Fruit fly (Drosophila melanogaster) whole organism, embryonic: ENCODE measurements around the gene CG18132.

Source experiments
- Blimp-1 ChIP-seq: fragments of 200-800 bp; sonication (Bioruptor generic); optimal IDR thresholded peaks from 3 replicates; lab custom pipeline; 2018; ENCODE audit warnings: missing biosample characterization, missing genetic modification characterization, mild to moderate bottlenecking, moderate library complexity, missing genetic modification reagents
- CG12299 ChIP-seq: fragments of 200-800 bp; sonication (Bioruptor generic); optimal IDR thresholded peaks from 2 replicates; lab custom pipeline; 2018; ENCODE audit warnings: missing biosample characterization, mild to moderate bottlenecking, missing genetic modification characterization
- CG12744 ChIP-seq: fragments of 200-800 bp; sonication (Bioruptor generic); optimal IDR thresholded peaks from 2 replicates; lab custom pipeline; 2016; ENCODE audit warnings: missing biosample characterization, missing genetic modification characterization
- CG12769 ChIP-seq: fragments of 200-800 bp; sonication (Bioruptor generic); optimal IDR thresholded peaks from 2 replicates; lab custom pipeline; 2019; ENCODE audit warnings: missing biosample characterization, mild to moderate bottlenecking, missing genetic modification characterization, moderate library complexity
- CG13775 ChIP-seq: fragments of 200-800 bp; sonication (Bioruptor generic); optimal IDR thresholded peaks from 3 replicates; lab custom pipeline; 2017; ENCODE audit warnings: missing biosample characterization, mild to moderate bottlenecking, missing genetic modification characterization
- CG13894 ChIP-seq: fragments of 200-800 bp; sonication (Bioruptor generic); optimal IDR thresholded peaks from 3 replicates; lab custom pipeline; 2018; ENCODE audit warnings: missing biosample characterization, mild to moderate bottlenecking, missing genetic modification characterization, moderate library complexity
- CG1602 ChIP-seq: fragments of 200-800 bp; sonication (Bioruptor generic); optimal IDR thresholded peaks from 3 replicates; lab custom pipeline; 2016; ENCODE audit warnings: missing biosample characterization, missing genetic modification characterization
- CG18262 ChIP-seq: fragments of 200-800 bp; optimal IDR thresholded peaks from 3 replicates; lab custom pipeline; 2019; ENCODE audit warnings: missing biosample characterization, mild to moderate bottlenecking, missing genetic modification characterization, moderate library complexity
- CG1832 ChIP-seq: fragments of 200-800 bp; sonication (Bioruptor generic); optimal IDR thresholded peaks from 2 replicates; lab custom pipeline; 2017; ENCODE audit warnings: missing biosample characterization, mild to moderate bottlenecking, missing genetic modification characterization, inconsistent platforms
- CG2199 ChIP-seq: fragments of 200-800 bp; sonication (Bioruptor generic); IDR thresholded peaks from 3 replicates; pipeline ENCODE4 v1.3.6; 2022; ENCODE audit warnings: missing biosample characterization, missing genetic modification characterization
- CG34376 ChIP-seq: fragments of 200-800 bp; sonication (Bioruptor generic); optimal IDR thresholded peaks from 2 replicates; lab custom pipeline; 2018; ENCODE audit warnings: missing biosample characterization, mild to moderate bottlenecking, missing genetic modification characterization
- CG5245 ChIP-seq: fragments of 200-800 bp; sonication (Bioruptor generic); optimal IDR thresholded peaks from 3 replicates; lab custom pipeline; 2016; ENCODE audit warnings: missing biosample characterization, missing genetic modification characterization
- CG6175 ChIP-seq: fragments of 200-800 bp; sonication (Bioruptor generic); IDR thresholded peaks from 3 replicates; pipeline ENCODE4 v1.3.6; 2022; ENCODE audit warnings: missing biosample characterization, missing genetic modification characterization
- CG7745 ChIP-seq: fragments of 200-800 bp; sonication (Bioruptor generic); optimal IDR thresholded peaks from 2 replicates; lab custom pipeline; 2018; ENCODE audit warnings: missing biosample characterization, mild to moderate bottlenecking, missing genetic modification characterization, moderate library complexity
- CkIIα-i1 ChIP-seq: fragments of 200-800 bp; sonication (Bioruptor generic); IDR thresholded peaks from 2 replicates; pipeline ENCODE4 v1.3.6; 2022; ENCODE audit warnings: missing biosample characterization, missing genetic modification characterization
- CoRest ChIP-seq: fragments of 200-800 bp; sonication (Bioruptor generic); optimal IDR thresholded peaks from 3 replicates; lab custom pipeline; 2018; ENCODE audit warnings: missing biosample characterization, mild to moderate bottlenecking, missing genetic modification characterization, moderate library complexity
- Dbx ChIP-seq: fragments of 200-800 bp; sonication (Bioruptor generic); IDR thresholded peaks from 3 replicates; pipeline ENCODE4 v1.3.6; 2022; ENCODE audit warnings: missing biosample characterization, missing genetic modification characterization
- E2f2 ChIP-seq: fragments of 200-800 bp; sonication (Bioruptor generic); IDR thresholded peaks from 2 replicates; pipeline ENCODE4 v1.3.6; 2022; ENCODE audit warnings: missing biosample characterization, missing genetic modification characterization
- Elba2 ChIP-seq: fragments of 200-800 bp; sonication (Bioruptor generic); optimal IDR thresholded peaks from 3 replicates; lab custom pipeline; 2016; ENCODE audit warnings: missing biosample characterization, missing genetic modification characterization
- Ets65A ChIP-seq: fragments of 200-800 bp; sonication (Bioruptor generic); peaks from one replicate; lab custom pipeline; 2016; ENCODE audit warnings: missing biosample characterization, missing genetic modification characterization
- Fer2 ChIP-seq: fragments of 200-800 bp; sonication (Bioruptor generic); optimal IDR thresholded peaks from 2 replicates; lab custom pipeline; 2018; ENCODE audit warnings: missing biosample characterization, mild to moderate bottlenecking, missing genetic modification characterization, moderate library complexity
- HLH3B ChIP-seq: fragments of 200-800 bp; sonication (Bioruptor generic); IDR thresholded peaks from 2 replicates; pipeline ENCODE4 v1.3.6; 2022; ENCODE audit warnings: missing biosample characterization, missing genetic modification characterization
- Mes4 ChIP-seq: fragments of 200-800 bp; sonication (Bioruptor generic); optimal IDR thresholded peaks from 2 replicates; lab custom pipeline; 2016; ENCODE audit warnings: missing biosample characterization, missing genetic modification characterization
- Nf-YB ChIP-seq: fragments of 200-800 bp; sonication (Bioruptor generic); optimal IDR thresholded peaks from 3 replicates; lab custom pipeline; 2019; ENCODE audit warnings: missing biosample characterization, mild to moderate bottlenecking, missing genetic modification characterization, moderate library complexity
- Oli ChIP-seq: fragments of 200-800 bp; sonication (Bioruptor generic); optimal IDR thresholded peaks from 2 replicates; lab custom pipeline; 2018; ENCODE audit warnings: missing biosample characterization, mild to moderate bottlenecking, missing genetic modification characterization, moderate library complexity
- PHDP ChIP-seq: fragments of 200-800 bp; sonication (Bioruptor generic); optimal IDR thresholded peaks from 3 replicates; lab custom pipeline; 2018; ENCODE audit warnings: missing biosample characterization, mild to moderate bottlenecking, missing genetic modification characterization, moderate library complexity
- Side ChIP-seq: fragments of 200-800 bp; sonication (Bioruptor generic); optimal IDR thresholded peaks from 2 replicates; lab custom pipeline; 2016; ENCODE audit warnings: missing biosample characterization, missing genetic modification characterization
- Sin3A ChIP-seq: fragments of >200 bp; optimal IDR thresholded peaks from 2 replicates; lab custom pipeline; 2018
- al ChIP-seq: fragments of 200-800 bp; sonication (Bioruptor generic); IDR thresholded peaks from 2 replicates; pipeline ENCODE4 v1.3.6; 2022; ENCODE audit warnings: missing biosample characterization, missing genetic modification characterization
- amos ChIP-seq: fragments of 200-800 bp; sonication (Bioruptor generic); IDR thresholded peaks from 2 replicates; pipeline ENCODE4 v1.3.6; 2022; ENCODE audit warnings: missing biosample characterization, missing genetic modification characterization; ENCODE audit not compliant: partially characterized antibody
- bbx ChIP-seq: fragments of 200-800 bp; sonication (Bioruptor generic); IDR thresholded peaks from 2 replicates; pipeline ENCODE4 v1.3.6; 2022; ENCODE audit warnings: missing biosample characterization, missing genetic modification characterization; ENCODE audit not compliant: partially characterized antibody
- chn ChIP-seq: fragments of 200-800 bp; sonication (Bioruptor generic); optimal IDR thresholded peaks from 2 replicates; lab custom pipeline; 2016; ENCODE audit warnings: missing biosample characterization, missing genetic modification characterization
- dpn ChIP-seq, 2 experiments: fragments of 200-800 bp; sonication (Bioruptor generic); optimal IDR thresholded peaks; 3 replicates each; lab custom pipeline; 2016; ENCODE audit warnings: missing biosample characterization in 2 of 2, missing genetic modification characterization in 2 of 2
- fd96Cb ChIP-seq: fragments of 200-800 bp; sonication (Bioruptor generic); optimal IDR thresholded peaks from 2 replicates; lab custom pipeline; 2018; ENCODE audit warnings: missing biosample characterization, mild to moderate bottlenecking, missing genetic modification characterization, moderate library complexity
- ftz-f1 ChIP-seq: fragments of 200-800 bp; sonication (Bioruptor generic); optimal IDR thresholded peaks from 2 replicates; lab custom pipeline; 2016; ENCODE audit warnings: missing biosample characterization, missing genetic modification characterization
- gsb ChIP-seq: fragments of 200-800 bp; sonication (Bioruptor generic); IDR thresholded peaks from 2 replicates; pipeline ENCODE4 v1.3.6; 2022; ENCODE audit warnings: missing biosample characterization, missing genetic modification characterization
- gsb-n ChIP-seq: fragments of 200-800 bp; sonication (Bioruptor generic); optimal IDR thresholded peaks from 3 replicates; lab custom pipeline; 2018; ENCODE audit warnings: missing biosample characterization, mild to moderate bottlenecking, missing genetic modification characterization
- gt ChIP-seq: fragments of 200-800 bp; sonication (Bioruptor generic); IDR thresholded peaks from 2 replicates; pipeline ENCODE4 v1.3.6; 2022; ENCODE audit warnings: missing biosample characterization, missing genetic modification characterization
- ham ChIP-seq: fragments of 200-800 bp; sonication (Bioruptor generic); IDR thresholded peaks from 2 replicates; pipeline ENCODE4 v1.3.6; 2022; ENCODE audit warnings: missing biosample characterization, missing genetic modification characterization
- hb ChIP-seq: fragments of 200-800 bp; sonication (Bioruptor generic); IDR thresholded peaks from 3 replicates; pipeline ENCODE4 v1.3.6; 2022; ENCODE audit warnings: missing biosample characterization, missing genetic modification characterization; ENCODE audit not compliant: partially characterized antibody
- hth ChIP-seq: fragments of >200 bp; optimal IDR thresholded peaks from 2 replicates; lab custom pipeline; 2017; ENCODE audit warnings: inconsistent platforms
- ind ChIP-seq: fragments of 200-800 bp; sonication (Bioruptor generic); optimal IDR thresholded peaks from 3 replicates; lab custom pipeline; 2016; ENCODE audit warnings: missing biosample characterization, missing genetic modification characterization
- lilli ChIP-seq: fragments of 200-800 bp; sonication (Bioruptor generic); optimal IDR thresholded peaks from 3 replicates; lab custom pipeline; 2016; ENCODE audit warnings: missing biosample characterization, missing genetic modification characterization
- pb ChIP-seq: fragments of 200-800 bp; sonication (Bioruptor generic); optimal IDR thresholded peaks from 3 replicates; lab custom pipeline; 2016; ENCODE audit warnings: missing biosample characterization, missing genetic modification characterization
- pho ChIP-seq: fragments of 200-800 bp; sonication (Bioruptor generic); optimal IDR thresholded peaks from 2 replicates; lab custom pipeline; 2016; ENCODE audit warnings: missing biosample characterization, missing genetic modification characterization
- prd ChIP-seq, 3 experiments: fragments of >200 bp in 2 of 3; fragments of 200-800 bp in 1 of 3; sonication (Bioruptor generic) in 1 of 3; optimal IDR thresholded peaks in 2 of 3; IDR thresholded peaks in 1 of 3; 2 replicates in 2 of 3; 3 replicates in 1 of 3; pipeline versions ENCODE4 v1.3.6 to Lab custom; 2017 to 2022; ENCODE audit warnings: missing biosample characterization in 1 of 3, missing genetic modification characterization in 1 of 3
- psq ChIP-seq: fragments of 200-800 bp; sonication (Bioruptor generic); optimal IDR thresholded peaks from 2 replicates; lab custom pipeline; 2017; ENCODE audit warnings: missing biosample characterization, missing genetic modification characterization
- pum ChIP-seq: fragments of 200-800 bp; sonication (Bioruptor generic); optimal IDR thresholded peaks from 2 replicates; lab custom pipeline; 2016; ENCODE audit warnings: missing biosample characterization, missing genetic modification characterization
- sens ChIP-seq: fragments of 200-800 bp; sonication (Bioruptor generic); peaks from one replicate; lab custom pipeline; 2016; ENCODE audit warnings: missing biosample characterization, missing genetic modification characterization
- unc-4 ChIP-seq: fragments of 200-800 bp; sonication (Bioruptor generic); IDR thresholded peaks from 2 replicates; pipeline ENCODE4 v1.3.6; 2022; ENCODE audit warnings: missing biosample characterization, missing genetic modification characterization; ENCODE audit not compliant: partially characterized antibody

The CG18132 gene

dm6 chr2L:1556697-1557564 is 39.7 kb upstream of the CG18132 start (continued):
- TF ChIP-seq Elba2 (no peak), CG7745 (tag; lab: Kevin White, UChicago) (no peak), ham (GFP tag; lab: Robert Waterston, UW) (no peak), ind (GFP tag; lab: Kevin White, UChicago) (peak; percentile 6), ftz-f1 (GFP tag; lab: Kevin White, UChicago) (no peak), CkIIα-i1 (GFP tag; lab: Robert Waterston, UW) (no peak), Oli (tag; lab: Kevin White, UChicago) (peak; percentile 28), Mes4 (GFP tag; lab: Kevin White, UChicago) (no peak), Dbx (no peak), psq (GFP tag; lab: Kevin White, UChicago) (peak; percentile 19), hb (GFP tag; lab: Robert Waterston, UW) (no peak), dpn (GFP tag; optimal IDR thresholded peaks at IDR 0.05; lab: Kevin White, UChicago) (no peak), CG13894 (tag; lab: Kevin White, UChicago) (no peak), pb (GFP tag; lab: Kevin White, UChicago) (no peak), al (GFP tag; lab: Robert Waterston, UW) (no peak), amos (GFP tag; lab: Robert Waterston, UW) (no peak), fd96Cb (tag; lab: Kevin White, UChicago) (peak; percentile 21), Ets65A (peak; percentile 59), gsb (GFP tag; lab: Robert Waterston, UW) (no peak), CG5245 (GFP tag; lab: Kevin White, UChicago) (no peak), CG12769 (tag; lab: Kevin White, UChicago) (no peak), CG12744 (GFP tag; lab: Kevin White, UChicago) (no peak), unc-4 (GFP tag; lab: Robert Waterston, UW) (no peak), E2f2 (GFP tag; lab: Robert Waterston, UW) (no peak), sens (peak; percentile 1), pho (GFP tag; lab: Kevin White, UChicago) (no peak), CG18262 (tag; lab: Kevin White, UChicago) (peak; percentile 59), pum (no peak), Nf-YB (GFP tag; lab: Kevin White, UChicago) (no peak), gt (GFP tag; lab: Robert Waterston, UW) (no peak), prd (optimal IDR thresholded peaks at IDR 0.05; lab: Kevin White, UChicago) (no peak), prd (GFP tag; IDR thresholded peaks at IDR 0.05; lab: Robert Waterston, UW) (no peak; the same call in 2 of the 3 replicates), Sin3A (lab: Kevin White, UChicago) (no peak), bbx (GFP tag; lab: Robert Waterston, UW) (no peak), hth (lab: Kevin White, UChicago) (no peak), CG1832 (GFP tag; lab: Kevin White, UChicago) (peak; percentile 52), gsb-n (tag; lab: Kevin White, UChicago) (peak; percentile 77), CG12299 (no peak), Fer2 (tag; lab: Kevin White, UChicago) (no peak), CoRest (peak; percentile 25), chn (GFP tag; lab: Kevin White, UChicago) (no peak), CG2199 (GFP tag; lab: Robert Waterston, UW) (peak; percentile 97), CG34376 (GFP tag; lab: Kevin White, UChicago) (no peak), CG1602 (GFP tag; lab: Kevin White, UChicago) (peak; percentile 2), CG13775 (GFP tag; lab: Kevin White, UChicago) (peak; percentile 4), Side (no peak), CG6175 (GFP tag; lab: Robert Waterston, UW) (no peak), Blimp-1 (GFP tag; lab: Kevin White, UChicago) (peak; percentile 2), HLH3B (GFP tag; lab: Robert Waterston, UW) (no peak), PHDP (tag; lab: Kevin White, UChicago) (peak; percentile 12), lilli (peak; percentile 14)
